Worm (Caenorhabditis elegans): Measurements from ENCODE around the gene dyf-19.
A peak's percentile ranks its signal among the peaks of the same experiment; 100 is the strongest.

dyf-19 gene

DNA sequence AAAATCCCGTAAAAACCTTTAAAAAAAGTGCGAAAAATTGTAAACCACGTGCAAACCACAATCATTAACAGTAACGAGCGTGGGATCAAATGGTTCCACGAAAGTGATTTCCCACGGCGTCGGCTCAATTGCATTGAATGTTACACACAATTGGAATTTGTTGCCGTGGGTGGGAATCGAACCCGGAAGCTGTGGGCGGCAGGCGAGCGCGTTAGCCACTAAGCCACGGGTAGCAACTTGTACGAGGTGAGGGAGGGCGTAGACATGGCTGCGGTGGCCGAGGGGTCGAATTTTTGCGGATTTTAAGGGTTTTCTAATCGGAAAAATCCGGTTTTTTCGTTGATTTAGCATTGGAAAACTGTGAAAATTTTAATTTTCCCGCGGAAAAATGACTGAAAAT, 18.2 kb downstream of the dyf-19 start (continued):
- TF ChIP-seq hlh-17 (GFP tag; optimal IDR thresholded peaks at IDR 0.05; ENCODE audit: borderline replicate concordance) (no peak), zag-1 (tag; optimal IDR thresholded peaks at IDR 0.05) (no peak), pqm-1 (tag; optimal IDR thresholded peaks at IDR 0.05) (no peak), nhr-76 (tag; optimal IDR thresholded peaks at IDR 0.05) (peak; percentile 14), elt-2 (tag; optimal IDR thresholded peaks at IDR 0.05) (peak; percentile 53), dsc-1 (tag; optimal IDR thresholded peaks at IDR 0.05) (peak; percentile 83), xbp-1 (tag; optimal IDR thresholded peaks at IDR 0.05) (peak; percentile 36), lin-14 (GFP tag; optimal IDR thresholded peaks at IDR 0.05) (no peak), lin-15B (tag; optimal IDR thresholded peaks at IDR 0.05) (no peak), sup-37 (GFP tag; optimal IDR thresholded peaks at IDR 0.05) (peak; percentile 20), pag-3 (tag; optimal IDR thresholded peaks at IDR 0.05; ENCODE audit: borderline replicate concordance, insufficient read depth) (no peak), lir-3 (tag; optimal IDR thresholded peaks at IDR 0.05; ENCODE audit: poor library complexity) (no peak), tbx-2 (tag; optimal IDR thresholded peaks at IDR 0.05) (peak; percentile 76), unc-86 (tag; optimal IDR thresholded peaks at IDR 0.05) (peak; percentile 62), nhr-12 (tag; optimal IDR thresholded peaks at IDR 0.05) (no peak), C34B4.2 (tag; optimal IDR thresholded peaks at IDR 0.05) (no peak), mdl-1 (tag; optimal IDR thresholded peaks at IDR 0.05) (peak in 1 of 2 experiments; percentile 40), mab-9 (GFP tag; IDR thresholded peaks at IDR 0.05) (peak; percentile 68), ces-1 (GFP tag; optimal IDR thresholded peaks at IDR 0.05) (no peak), vab-15 (tag; optimal IDR thresholded peaks at IDR 0.05) (peak; percentile 36), skn-1 (tag; optimal IDR thresholded peaks at IDR 0.05) (peak; percentile 51), unc-62 (GFP tag; optimal IDR thresholded peaks at IDR 0.05) (no peak), rnt-1 (tag; optimal IDR thresholded peaks at IDR 0.05) (no peak), C16A3.4 (tag; optimal IDR thresholded peaks at IDR 0.05) (peak; percentile 61), nhr-28 (tag; optimal IDR thresholded peaks at IDR 0.05) (no peak), egl-27 (tag; optimal IDR thresholded peaks at IDR 0.05) (no peak), jun-1 (tag; optimal IDR thresholded peaks at IDR 0.05) (peak; percentile 79), sptf-1 (tag; optimal IDR thresholded peaks at IDR 0.05) (no peak), irx-1 (tag; optimal IDR thresholded peaks at IDR 0.05) (peak; percentile 72), hpl-2 (GFP tag; optimal IDR thresholded peaks at IDR 0.05) (peak; percentile 41), pax-3 (tag; optimal IDR thresholded peaks at IDR 0.05) (peak; percentile 63), egl-13 (tag; optimal IDR thresholded peaks at IDR 0.05) (peak; percentile 77), grh-1 (GFP tag; IDR thresholded peaks at IDR 0.05) (peak; percentile 62), isw-1 (GFP tag; IDR thresholded peaks at IDR 0.05) (peak; percentile 44), fkh-8 (tag; optimal IDR thresholded peaks at IDR 0.05) (peak; percentile 69), lin-35 (GFP tag; optimal IDR thresholded peaks at IDR 0.05) (peak; percentile 42 to 54), mep-1 (tag; optimal IDR thresholded peaks at IDR 0.05) (peak; percentile 77), nhr-90 (tag; optimal IDR thresholded peaks at IDR 0.05; ENCODE audit: poor library complexity) (peak; percentile 79), sox-4 (tag; optimal IDR thresholded peaks at IDR 0.05) (peak; percentile 28)

DNA sequence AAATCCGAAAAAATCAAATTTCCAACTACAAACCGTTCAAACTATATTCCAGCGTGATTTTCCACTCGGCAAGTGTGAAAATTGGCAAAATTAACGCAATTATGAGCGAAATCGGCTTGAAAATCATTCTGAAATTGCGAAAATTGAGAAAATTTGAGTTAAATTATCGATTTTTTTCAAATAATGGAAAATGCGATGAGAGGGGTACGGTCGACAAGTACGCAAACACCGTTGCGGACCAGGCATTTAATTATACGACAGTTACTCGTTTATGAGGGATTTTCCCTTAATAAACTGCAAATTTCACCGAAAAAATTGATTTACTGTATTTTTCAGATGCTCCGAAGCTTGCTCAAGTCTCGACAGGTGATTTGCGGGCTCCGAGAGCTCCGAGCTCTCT, 19.1 kb downstream of the dyf-19 start, which contains the start of the genes Y43F8C.7 and mrps-28:
Gene Y43F8C.7, minus strand, starts transcription at position 128 of the 400 bp plus-strand sequence.
Gene mrps-28, plus strand, starts transcription at position 337 of the 400 bp plus-strand sequence.
- TF ChIP-seq sup-37 (GFP tag; optimal IDR thresholded peaks at IDR 0.05) = no peak
- TF ChIP-seq jun-1 (tag; optimal IDR thresholded peaks at IDR 0.05) = no peak
- TF ChIP-seq efl-1 (optimal IDR thresholded peaks at IDR 0.05) = peak; percentile 57 to 62
- peak; percentile 69 to 96 for TF ChIP-seq efl-1 (GFP tag; optimal IDR thresholded peaks at IDR 0.05 in 1 of 2)
- TF ChIP-seq zip-4 (GFP tag; optimal IDR thresholded peaks at IDR 0.05) = no peak
- TF ChIP-seq hlh-4 (tag; optimal IDR thresholded peaks at IDR 0.05) = no peak
- no peak for TF ChIP-seq C04F5.9 (tag; optimal IDR thresholded peaks at IDR 0.05)
- no peak for TF ChIP-seq lin-14 (GFP tag; optimal IDR thresholded peaks at IDR 0.05)
- TF ChIP-seq ceh-82 (tag; optimal IDR thresholded peaks at IDR 0.05) = peak; percentile 17 to 71 (median 24)
- peak; percentile 33 for TF ChIP-seq blmp-1 (tag; optimal IDR thresholded peaks at IDR 0.05)
- peak; percentile 25 to 63 (median 60) for TF ChIP-seq dpl-1 (GFP tag; optimal IDR thresholded peaks at IDR 0.05)
- TF ChIP-seq skn-1 (tag; optimal IDR thresholded peaks at IDR 0.05) = peak; percentile 43
- TF ChIP-seq isw-1 (GFP tag; IDR thresholded peaks at IDR 0.05) = peak; percentile 51
- no peak for TF ChIP-seq pax-3 (tag; optimal IDR thresholded peaks at IDR 0.05)
- peak; percentile 25 for TF ChIP-seq aly-2 (tag; optimal IDR thresholded peaks at IDR 0.05)
- no peak for TF ChIP-seq nhr-28 (tag; optimal IDR thresholded peaks at IDR 0.05)
- TF ChIP-seq F16B12.6 (tag; optimal IDR thresholded peaks at IDR 0.05) = peak; percentile 91
- no peak for TF ChIP-seq Y116A8C.19 (tag; optimal IDR thresholded peaks at IDR 0.05; ENCODE audit: borderline replicate concordance)
- no peak for TF ChIP-seq ets-5 (GFP tag; IDR thresholded peaks at IDR 0.05)
- TF ChIP-seq lsy-2 (tag; optimal IDR thresholded peaks at IDR 0.05) = peak; percentile 97 to 98
- no peak for TF ChIP-seq nhr-11 (tag; optimal IDR thresholded peaks at IDR 0.05)
- no peak for TF ChIP-seq hpl-2 (GFP tag; optimal IDR thresholded peaks at IDR 0.05)
